Fruit fly (Drosophila melanogaster): ENCODE measurements around the gene CG15571.

Gene CG15571

dm6 chrX:4248077-4248476, 30.9 kb upstream of the CG15571 start, which contains the start of gene CG43135:
Gene CG43135 (plus strand): TSS chrX:4248377.
- TF ChIP-seq pad (GFP tag; optimal IDR thresholded peaks at IDR 0.05) (no peak), cic (GFP tag; optimal IDR thresholded peaks at IDR 0.05) (no peak), CG14711 (tag; optimal IDR thresholded peaks at IDR 0.05) (no peak), kay (GFP tag; ENCODE audit: borderline replicate concordance) (no peak), CG7101 (tag; optimal IDR thresholded peaks at IDR 0.05) (no peak), cnc (optimal IDR thresholded peaks at IDR 0.05) (no peak), Crg-1 (GFP tag; optimal IDR thresholded peaks at IDR 0.05) (no peak), CG12768 (GFP tag; optimal IDR thresholded peaks at IDR 0.05) (no peak), CG7045 (GFP tag; optimal IDR thresholded peaks at IDR 0.05) (no peak), Mnt (GFP tag; optimal IDR thresholded peaks at IDR 0.05) (no peak), CG5204 (GFP tag; optimal IDR thresholded peaks at IDR 0.05) (no peak), Clk (GFP tag; optimal IDR thresholded peaks at IDR 0.05) (no peak), tj (GFP tag; optimal IDR thresholded peaks at IDR 0.05) (no peak), CG33017 (tag; optimal IDR thresholded peaks at IDR 0.05) (no peak), toe (GFP tag; optimal IDR thresholded peaks at IDR 0.05) (no peak), Hr96 (GFP tag; optimal IDR thresholded peaks at IDR 0.05) (no peak), bab1 (GFP tag; optimal IDR thresholded peaks at IDR 0.05) (no peak), CG1620 (GFP tag; optimal IDR thresholded peaks at IDR 0.05) (no peak), ovo (GFP tag; optimal IDR thresholded peaks at IDR 0.05) (no peak), CG11617 (GFP tag; optimal IDR thresholded peaks at IDR 0.05) (no peak)

DNA sequence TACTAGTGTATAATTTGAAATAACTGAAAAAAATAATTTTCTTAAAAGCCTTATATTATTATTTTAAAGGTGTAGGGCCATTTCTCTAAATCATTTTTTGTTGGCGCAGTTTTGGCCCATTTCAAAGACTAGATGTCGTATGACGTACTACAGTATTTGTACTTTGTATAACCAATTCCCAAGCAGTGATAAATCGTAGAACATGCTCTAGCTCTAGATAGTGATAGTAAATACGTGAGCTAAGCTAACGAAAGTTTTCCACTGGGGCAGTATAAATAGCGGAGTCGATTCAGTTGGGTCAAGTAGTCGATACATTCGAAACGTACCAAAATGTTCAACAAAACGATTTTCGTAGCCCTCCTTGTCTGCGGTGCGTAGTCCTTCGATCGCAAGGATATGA, 29.8 kb upstream of the CG15571 start, which contains the start of gene CG43134:
Gene CG43134, plus strand, starts transcription at position 301 of the 400 bp plus-strand sequence.
- TF ChIP-seq pad (GFP tag; optimal IDR thresholded peaks at IDR 0.05), result no peak
- no peak for TF ChIP-seq bab1 (GFP tag; optimal IDR thresholded peaks at IDR 0.05)
- TF ChIP-seq CG5204 (GFP tag; optimal IDR thresholded peaks at IDR 0.05), result no peak
- no peak for TF ChIP-seq CG7045 (GFP tag; optimal IDR thresholded peaks at IDR 0.05)
- TF ChIP-seq Hr96 (GFP tag; optimal IDR thresholded peaks at IDR 0.05), result no peak
- TF ChIP-seq toe (GFP tag; optimal IDR thresholded peaks at IDR 0.05), result no peak
- no peak for TF ChIP-seq Clk (GFP tag; optimal IDR thresholded peaks at IDR 0.05)
- no peak for TF ChIP-seq Crg-1 (GFP tag; optimal IDR thresholded peaks at IDR 0.05)
- no peak for TF ChIP-seq CG33017 (tag; optimal IDR thresholded peaks at IDR 0.05)
- no peak for TF ChIP-seq Mnt (GFP tag; optimal IDR thresholded peaks at IDR 0.05)
- no peak for TF ChIP-seq cic (GFP tag; optimal IDR thresholded peaks at IDR 0.05)
- TF ChIP-seq CG7101 (tag; optimal IDR thresholded peaks at IDR 0.05), result no peak
- no peak for TF ChIP-seq kay (GFP tag; ENCODE audit: borderline replicate concordance)
- no peak for TF ChIP-seq CG14711 (tag; optimal IDR thresholded peaks at IDR 0.05)
- no peak for TF ChIP-seq ovo (GFP tag; optimal IDR thresholded peaks at IDR 0.05)
- no peak for TF ChIP-seq CG12768 (GFP tag; optimal IDR thresholded peaks at IDR 0.05)
- no peak for TF ChIP-seq CG1620 (GFP tag; optimal IDR thresholded peaks at IDR 0.05)
- no peak for TF ChIP-seq tj (GFP tag; optimal IDR thresholded peaks at IDR 0.05)
- TF ChIP-seq cnc (optimal IDR thresholded peaks at IDR 0.05), result no peak
- no peak for TF ChIP-seq CG11617 (GFP tag; optimal IDR thresholded peaks at IDR 0.05)

DNA sequence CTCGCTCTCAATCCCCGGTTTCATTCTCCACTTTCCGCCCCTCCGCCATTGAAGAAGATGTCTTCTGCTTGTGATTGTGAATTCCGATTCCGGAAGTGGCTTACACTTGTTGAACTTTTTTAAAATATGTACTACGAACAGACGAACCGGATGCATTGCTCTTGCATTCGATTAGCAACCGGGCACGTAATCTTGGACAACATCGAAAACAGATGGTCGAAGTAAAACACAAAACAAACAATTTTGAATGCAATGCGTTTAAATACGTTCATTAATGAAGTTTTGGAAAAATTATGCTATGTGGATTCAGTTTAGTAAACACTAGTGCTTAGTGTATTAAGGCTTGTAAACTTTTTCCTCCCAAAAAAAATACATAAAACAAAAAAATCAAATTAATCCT, 28.8 kb upstream of the CG15571 start, which contains the start of gene Muc4B:
Gene Muc4B, minus strand, starts transcription at position 101 of the 400 bp plus-strand sequence.
- TF ChIP-seq Hr96 (GFP tag; optimal IDR thresholded peaks at IDR 0.05), result no peak
- TF ChIP-seq tj (GFP tag; optimal IDR thresholded peaks at IDR 0.05), result no peak
- TF ChIP-seq CG7045 (GFP tag; optimal IDR thresholded peaks at IDR 0.05), result no peak
- no peak for TF ChIP-seq Crg-1 (GFP tag; optimal IDR thresholded peaks at IDR 0.05)
- no peak for TF ChIP-seq CG14711 (tag; optimal IDR thresholded peaks at IDR 0.05)
- no peak for TF ChIP-seq cic (GFP tag; optimal IDR thresholded peaks at IDR 0.05)
- TF ChIP-seq CG1620 (GFP tag; optimal IDR thresholded peaks at IDR 0.05), result no peak
- no peak for TF ChIP-seq CG5204 (GFP tag; optimal IDR thresholded peaks at IDR 0.05)
- no peak for TF ChIP-seq kay (GFP tag; ENCODE audit: borderline replicate concordance)
- TF ChIP-seq CG12768 (GFP tag; optimal IDR thresholded peaks at IDR 0.05), result no peak
- no peak for TF ChIP-seq CG7101 (tag; optimal IDR thresholded peaks at IDR 0.05)
- TF ChIP-seq bab1 (GFP tag; optimal IDR thresholded peaks at IDR 0.05), result no peak
- TF ChIP-seq CG33017 (tag; optimal IDR thresholded peaks at IDR 0.05), result no peak
- no peak for TF ChIP-seq CG11617 (GFP tag; optimal IDR thresholded peaks at IDR 0.05)
- no peak for TF ChIP-seq pad (GFP tag; optimal IDR thresholded peaks at IDR 0.05)
- TF ChIP-seq cnc (optimal IDR thresholded peaks at IDR 0.05), result no peak
- TF ChIP-seq Clk (GFP tag; optimal IDR thresholded peaks at IDR 0.05), result no peak
- no peak for TF ChIP-seq ovo (GFP tag; optimal IDR thresholded peaks at IDR 0.05)
- no peak for TF ChIP-seq Mnt (GFP tag; optimal IDR thresholded peaks at IDR 0.05)
- no peak for TF ChIP-seq toe (GFP tag; optimal IDR thresholded peaks at IDR 0.05)

DNA sequence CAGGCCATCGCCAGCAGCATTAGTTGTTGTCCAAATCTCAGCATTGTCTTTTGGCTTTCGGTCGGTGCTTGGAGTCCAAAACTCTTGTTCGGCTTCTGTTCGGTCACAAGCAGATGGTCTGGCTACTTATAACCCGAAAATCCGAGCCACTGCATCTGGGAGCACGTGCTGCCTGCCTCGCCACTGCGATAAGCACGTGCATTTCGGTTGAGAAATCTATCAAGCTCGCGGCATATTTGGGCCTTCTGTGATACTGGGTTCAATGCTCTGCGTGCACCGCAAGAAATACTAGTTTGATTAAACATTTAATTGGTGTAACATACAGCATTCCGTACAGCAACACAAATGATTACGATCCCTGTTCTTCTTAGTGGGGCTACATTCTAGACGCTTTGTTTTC, 25.5 kb upstream of the CG15571 start, which contains the start of gene Femcoat:
Gene Femcoat, minus strand, starts transcription at position 101 of the 400 bp plus-strand sequence.
- TF ChIP-seq CG7101 (tag; optimal IDR thresholded peaks at IDR 0.05) (no peak), tj (GFP tag; optimal IDR thresholded peaks at IDR 0.05) (no peak), pad (GFP tag; optimal IDR thresholded peaks at IDR 0.05) (no peak), ovo (GFP tag; optimal IDR thresholded peaks at IDR 0.05) (no peak)

- TF ChIP-seq ovo (GFP tag; optimal IDR thresholded peaks at IDR 0.05) (no peak), Clk (GFP tag; optimal IDR thresholded peaks at IDR 0.05) (no peak), tj (GFP tag; optimal IDR thresholded peaks at IDR 0.05) (no peak), CG11617 (GFP tag; optimal IDR thresholded peaks at IDR 0.05) (no peak), CG5204 (GFP tag; optimal IDR thresholded peaks at IDR 0.05) (no peak), CG12768 (GFP tag; optimal IDR thresholded peaks at IDR 0.05) (no peak), pad (GFP tag; optimal IDR thresholded peaks at IDR 0.05) (no peak)
Observed at dm6 chrX:4240146-4240545, 23.0 kb upstream of the CG15571 start.

DNA sequence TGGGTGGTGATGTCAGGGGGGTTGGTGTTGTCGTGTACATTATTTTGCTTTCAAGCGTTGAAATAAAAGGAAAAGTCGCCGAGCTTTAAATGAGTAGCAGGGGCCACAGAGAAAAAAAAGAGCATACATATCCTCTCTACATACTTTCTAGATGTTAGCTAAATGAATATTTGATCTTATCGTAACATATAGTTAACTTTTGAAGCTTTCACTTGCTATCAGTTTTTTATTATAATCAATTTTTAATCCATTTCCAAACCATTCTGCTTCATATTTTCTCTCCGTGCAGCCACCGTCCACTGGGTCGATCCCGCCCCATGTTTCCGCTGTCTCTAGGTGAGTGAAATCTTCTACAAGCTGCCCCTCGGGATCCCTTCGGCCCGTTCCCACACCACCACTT, 7.8 kb upstream of the CG15571 start:
- TF ChIP-seq pad (GFP tag; optimal IDR thresholded peaks at IDR 0.05) (no peak), CG33017 (tag; optimal IDR thresholded peaks at IDR 0.05) (no peak), CG7045 (GFP tag; optimal IDR thresholded peaks at IDR 0.05) (no peak), CG7101 (tag; optimal IDR thresholded peaks at IDR 0.05) (no peak), Crg-1 (GFP tag; optimal IDR thresholded peaks at IDR 0.05) (no peak), kay (GFP tag; ENCODE audit: borderline replicate concordance) (no peak), toe (GFP tag; optimal IDR thresholded peaks at IDR 0.05) (no peak), CG14711 (tag; optimal IDR thresholded peaks at IDR 0.05) (no peak), CG5204 (GFP tag; optimal IDR thresholded peaks at IDR 0.05) (no peak), ovo (GFP tag; optimal IDR thresholded peaks at IDR 0.05) (no peak), CG1620 (GFP tag; optimal IDR thresholded peaks at IDR 0.05) (no peak), tj (GFP tag; optimal IDR thresholded peaks at IDR 0.05) (no peak), Clk (GFP tag; optimal IDR thresholded peaks at IDR 0.05) (no peak), Mnt (GFP tag; optimal IDR thresholded peaks at IDR 0.05) (no peak), CG11617 (GFP tag; optimal IDR thresholded peaks at IDR 0.05) (no peak)
